Worm (Caenorhabditis elegans) whole organism, L3 larva: ENCODE measurements around the gene dsl-2.

Experiments
- R02D3.7 ChIP-seq: fragments of 150-350 bp; optimal IDR thresholded peaks from 2 replicates; lab custom pipeline; 2014; ENCODE audit warnings: missing biosample characterization, missing genetic modification characterization
- ZK546.5 ChIP-seq: sonication (generic microtip); optimal IDR thresholded peaks from 2 replicates; lab custom pipeline; 2017; ENCODE audit warnings: missing biosample characterization, missing genetic modification characterization
- aly-2 ChIP-seq: fragments of 150-350 bp; optimal IDR thresholded peaks from 2 replicates; lab custom pipeline; 2014; ENCODE audit warnings: missing biosample characterization, missing genetic modification characterization
- ceh-16 ChIP-seq: sonication (generic microtip); optimal IDR thresholded peaks from 2 replicates; lab custom pipeline; 2017; ENCODE audit warnings: missing biosample characterization, missing genetic modification characterization
- ceh-28 ChIP-seq: fragments of 150-350 bp; optimal IDR thresholded peaks from 2 replicates; lab custom pipeline; 2014; ENCODE audit warnings: missing biosample characterization, missing genetic modification reagents, missing genetic modification characterization
- ceh-82 ChIP-seq: fragments of 150-350 bp; optimal IDR thresholded peaks from 2 replicates; lab custom pipeline; 2014; ENCODE audit warnings: missing biosample characterization, missing genetic modification characterization
- daf-12 ChIP-seq: fragments of 150-350 bp; optimal IDR thresholded peaks from 2 replicates; lab custom pipeline; 2014; ENCODE audit warnings: missing biosample characterization, missing genetic modification reagents, missing genetic modification characterization
- egl-5 ChIP-seq: fragments of 150-350 bp; optimal IDR thresholded peaks from 2 replicates; lab custom pipeline; 2017; ENCODE audit warnings: missing biosample characterization, missing genetic modification reagents, missing genetic modification characterization, inconsistent platforms
- elt-1 ChIP-seq: fragments of 150-350 bp; optimal IDR thresholded peaks from 2 replicates; lab custom pipeline; 2014; ENCODE audit warnings: missing biosample characterization, missing genetic modification characterization
- elt-3 ChIP-seq, 3 experiments: fragments of 150-350 bp in 1 of 3; sonication (generic microtip) in 2 of 3; optimal IDR thresholded peaks; 2 replicates in 2 of 3; 4 replicates in 1 of 3; lab custom pipeline; 2014 to 2017; ENCODE audit warnings: missing biosample characterization in 3 of 3, missing genetic modification characterization in 3 of 3
- eor-1 ChIP-seq, 2 experiments: fragments of 150-350 bp; optimal IDR thresholded peaks; 2 replicates each; lab custom pipeline; 2014 to 2018; ENCODE audit warnings: missing biosample characterization in 2 of 2, missing genetic modification characterization in 2 of 2
- fkh-10 ChIP-seq: sonication (generic microtip); optimal IDR thresholded peaks from 2 replicates; lab custom pipeline; 2017; ENCODE audit warnings: missing biosample characterization, missing genetic modification reagents, missing genetic modification characterization
- fkh-2 ChIP-seq: fragments of 150-350 bp; optimal IDR thresholded peaks from 2 replicates; lab custom pipeline; 2014; ENCODE audit warnings: missing biosample characterization, missing genetic modification reagents, missing genetic modification characterization
- fos-1 ChIP-seq: fragments of 150-350 bp; optimal IDR thresholded peaks from 2 replicates; lab custom pipeline; 2014; ENCODE audit warnings: missing biosample characterization, missing genetic modification characterization
- hmg-11 ChIP-seq: sonication (generic microtip); optimal IDR thresholded peaks from 2 replicates; lab custom pipeline; 2016; ENCODE audit warnings: missing genetic modification characterization, missing compliant biosample characterization
- jun-1 ChIP-seq: fragments of 150-350 bp; optimal IDR thresholded peaks from 2 replicates; lab custom pipeline; 2014; ENCODE audit warnings: missing biosample characterization, missing genetic modification reagents, missing genetic modification characterization
- lin-15B ChIP-seq: fragments of 150-350 bp; optimal IDR thresholded peaks from 2 replicates; lab custom pipeline; 2014; ENCODE audit warnings: missing biosample characterization, missing genetic modification characterization
- lin-39 ChIP-seq: fragments of 150-350 bp; optimal IDR thresholded peaks from 2 replicates; lab custom pipeline; 2018; ENCODE audit warnings: missing biosample characterization, missing genetic modification reagents, missing genetic modification characterization
- lsy-12 ChIP-seq: sonication (generic microtip); optimal IDR thresholded peaks from 2 replicates; lab custom pipeline; 2016; ENCODE audit warnings: mild to moderate bottlenecking, missing genetic modification characterization, missing compliant biosample characterization
- mdl-1 ChIP-seq: fragments of 150-350 bp; optimal IDR thresholded peaks from 2 replicates; lab custom pipeline; 2014; ENCODE audit warnings: missing biosample characterization, missing genetic modification characterization
- nhr-12 ChIP-seq: fragments of 150-350 bp; optimal IDR thresholded peaks from 2 replicates; lab custom pipeline; 2014; ENCODE audit warnings: missing biosample characterization, missing genetic modification characterization
- nhr-23 ChIP-seq: fragments of 150-350 bp; optimal IDR thresholded peaks from 2 replicates; lab custom pipeline; 2014; ENCODE audit warnings: missing biosample characterization, missing genetic modification reagents, missing genetic modification characterization
- nhr-25 ChIP-seq: sonication (generic microtip); optimal IDR thresholded peaks from 2 replicates; lab custom pipeline; 2017; ENCODE audit warnings: missing biosample characterization, missing genetic modification characterization
- nhr-28 ChIP-seq: fragments of 150-350 bp; optimal IDR thresholded peaks from 2 replicates; lab custom pipeline; 2014; ENCODE audit warnings: missing biosample characterization, missing genetic modification characterization
- nhr-76 ChIP-seq: fragments of 150-350 bp; sonication (generic microtip); optimal IDR thresholded peaks from 5 replicates; lab custom pipeline; 2014; ENCODE audit warnings: missing biosample characterization, missing genetic modification characterization
- pha-4 ChIP-seq: fragments of 150-350 bp; optimal IDR thresholded peaks from 2 replicates; lab custom pipeline; 2014; ENCODE audit warnings: missing biosample characterization, missing genetic modification reagents, missing genetic modification characterization
- pqm-1 ChIP-seq: fragments of 150-350 bp; optimal IDR thresholded peaks from 2 replicates; lab custom pipeline; 2017; ENCODE audit warnings: missing biosample characterization, missing genetic modification characterization, inconsistent platforms
- sea-2 ChIP-seq: fragments of 150-350 bp; sonication (generic microtip); optimal IDR thresholded peaks from 4 replicates; lab custom pipeline; 2014; ENCODE audit warnings: missing biosample characterization, missing genetic modification reagents, missing genetic modification characterization
- snpc-4 ChIP-seq: fragments of 150-350 bp; optimal IDR thresholded peaks from 2 replicates; lab custom pipeline; 2014; ENCODE audit warnings: missing biosample characterization, missing genetic modification characterization
- unc-39 ChIP-seq: sonication (generic microtip); optimal IDR thresholded peaks from 4 replicates; lab custom pipeline; 2017; ENCODE audit warnings: missing biosample characterization, missing genetic modification characterization
- zag-1 ChIP-seq: fragments of 150-350 bp; optimal IDR thresholded peaks from 2 replicates; lab custom pipeline; 2014; ENCODE audit warnings: missing biosample characterization, missing genetic modification characterization
- ztf-11 ChIP-seq: fragments of 150-350 bp; optimal IDR thresholded peaks from 2 replicates; lab custom pipeline; 2014; ENCODE audit warnings: missing biosample characterization, missing genetic modification characterization

dsl-2 gene

ce11 chrIV:1239686-1240085 is 34.9 kb upstream of the dsl-2 start, which contains the start of gene F38A1.8:
Gene F38A1.8 (minus strand): TSS chrIV:1239852.
- TF ChIP-seq lin-15B (tag; lab: Kevin White, UChicago) (peak; percentile 80), ZK546.5 (no peak), elt-3 (tag; optimal IDR thresholded peaks at IDR 0.05; lab: Kevin White, UChicago) (no peak), nhr-23 (tag; lab: Kevin White, UChicago) (peak; percentile 70), R02D3.7 (tag; lab: Kevin White, UChicago) (peak; percentile 37), nhr-25 (tag; lab: Kevin White, UChicago) (peak; percentile 12), mdl-1 (tag; lab: Kevin White, UChicago) (peak; percentile 17)
- TF ChIP-seq, all 47 proteins: peak for 5

ce11 chrIV:1238147-1238546 is 33.4 kb upstream of the dsl-2 start:
- TF ChIP-seq aly-2 (tag; lab: Kevin White, UChicago) (no peak), nhr-25 (tag; lab: Kevin White, UChicago) (no peak), ztf-11 (tag; lab: Kevin White, UChicago) (no peak), snpc-4 (tag; lab: Kevin White, UChicago) (no peak), nhr-76 (tag; lab: Kevin White, UChicago) (no peak), R02D3.7 (tag; lab: Kevin White, UChicago) (no peak), ceh-16 (tag; lab: Kevin White, UChicago) (no peak), nhr-28 (tag; lab: Kevin White, UChicago) (no peak), eor-1 (tag; optimal IDR thresholded peaks at IDR 0.05; lab: Kevin White, UChicago) (no peak), mdl-1 (tag; lab: Kevin White, UChicago) (no peak), fkh-10 (GFP tag; lab: Kevin White, UChicago) (no peak), daf-12 (no peak), ceh-28 (no peak), jun-1 (tag; lab: Kevin White, UChicago) (no peak), elt-1 (tag; lab: Kevin White, UChicago) (no peak), zag-1 (no peak), sea-2 (GFP tag; lab: Kevin White, UChicago) (no peak), fkh-2 (no peak)

ce11 chrIV:1235785-1236184 is 31.0 kb upstream of the dsl-2 start:
- TF ChIP-seq hmg-11 (no peak), pqm-1 (tag; lab: Kevin White, UChicago) (no peak), jun-1 (tag; lab: Kevin White, UChicago) (no peak), snpc-4 (tag; lab: Kevin White, UChicago) (no peak), nhr-76 (tag; lab: Kevin White, UChicago) (no peak), ceh-28 (peak; percentile 81), nhr-23 (tag; lab: Kevin White, UChicago) (no peak), elt-1 (tag; lab: Kevin White, UChicago) (no peak)

- TF ChIP-seq ceh-28 (peak; percentile 70), fos-1 (tag; lab: Kevin White, UChicago) (no peak)
These were observed 30.0 kb upstream of the dsl-2 start for ce11 chrIV:1234780-1235179.

ce11 chrIV:1232419-1233145 is 27.8 kb upstream of the dsl-2 start:
- TF ChIP-seq lsy-12 (no peak), ZK546.5 (no peak), elt-1 (tag; lab: Kevin White, UChicago) (no peak), nhr-28 (tag; lab: Kevin White, UChicago) (no peak), nhr-12 (tag; lab: Kevin White, UChicago) (no peak), unc-39 (tag; lab: Kevin White, UChicago) (no peak), jun-1 (tag; lab: Kevin White, UChicago) (no peak), nhr-76 (tag; lab: Kevin White, UChicago) (no peak), hmg-11 (no peak), lin-39 (tag; lab: Kevin White, UChicago) (no peak), aly-2 (tag; lab: Kevin White, UChicago) (no peak), ztf-11 (tag; lab: Kevin White, UChicago) (no peak), fkh-10 (GFP tag; lab: Kevin White, UChicago) (no peak), ceh-82 (tag; lab: Kevin White, UChicago) (no peak)

- no peak for TF ChIP-seq pha-4 (tag; lab: Kevin White, UChicago)
- no peak for TF ChIP-seq nhr-12 (tag; lab: Kevin White, UChicago)
- TF ChIP-seq fkh-2, result no peak
- no peak for TF ChIP-seq nhr-23 (tag; lab: Kevin White, UChicago)
- no peak for TF ChIP-seq egl-5 (tag; lab: Kevin White, UChicago)
These were observed 26.8 kb upstream of the dsl-2 start, which contains the start of gene W09G12.6 for ce11 chrIV:1231589-1231988. Gene W09G12.6 (plus strand): TSS chrIV:1231889.
